In the genomic region with DNA sequence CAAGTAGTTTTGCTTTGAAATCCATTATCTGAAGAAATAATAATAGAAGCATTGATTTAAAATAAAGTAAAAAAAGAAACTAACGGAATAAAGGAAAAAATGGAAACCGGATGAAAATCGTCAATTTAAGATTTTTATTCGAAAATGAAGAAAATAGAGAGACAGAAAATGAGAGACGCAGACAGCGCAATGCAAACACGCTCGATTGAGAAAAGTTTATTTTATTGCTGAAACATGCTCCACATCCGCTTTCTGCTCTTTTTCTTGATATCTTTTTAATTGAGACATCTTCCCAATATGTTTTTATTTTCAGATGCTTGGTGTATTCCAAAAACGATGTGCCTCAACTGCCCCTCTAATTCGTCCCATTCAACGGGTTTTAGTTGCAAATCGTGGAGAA, we compare ENCODE assay signal across 7 worm cellular contexts.
TF ChIP-seq lines count a peak whose summit lies in the region.

TSS of gene prp-18 (minus strand) at position 127 of the 400 bp plus-strand sequence.
TSS of gene mccc-1 (plus strand) at position 314 of the 400 bp plus-strand sequence.

TF ChIP-seq in whole organism, L1 larva, 84 proteins besides CTCF, POLR2A, EP300 and RAD21 (continues in another document):
- peak; percentile 48 for TF ChIP-seq dsc-1 (tag; optimal IDR thresholded peaks at IDR 0.05; lab: Kevin White, UChicago)
- TF ChIP-seq mep-1 (tag; optimal IDR thresholded peaks at IDR 0.05; lab: Kevin White, UChicago) = peak; percentile 74
- TF ChIP-seq elt-2 (tag; optimal IDR thresholded peaks at IDR 0.05; lab: Kevin White, UChicago) = no peak
- TF ChIP-seq egl-13 (tag; optimal IDR thresholded peaks at IDR 0.05; lab: Kevin White, UChicago) = no peak
- TF ChIP-seq lsy-2 (tag; optimal IDR thresholded peaks at IDR 0.05; lab: Kevin White, UChicago) = peak in 1 of 2 experiments; percentile 57
- no peak for TF ChIP-seq vab-15 (tag; optimal IDR thresholded peaks at IDR 0.05; lab: Kevin White, UChicago)
- TF ChIP-seq snu-23 (GFP tag; optimal IDR thresholded peaks at IDR 0.05; lab: Kevin White, UChicago) = peak; percentile 61
- TF ChIP-seq nhr-90 (tag; optimal IDR thresholded peaks at IDR 0.05; lab: Kevin White, UChicago; ENCODE audit: poor library complexity) = no peak
- no peak for TF ChIP-seq fkh-8 (tag; optimal IDR thresholded peaks at IDR 0.05; lab: Kevin White, UChicago)
- TF ChIP-seq C34B4.2 (tag; optimal IDR thresholded peaks at IDR 0.05; lab: Kevin White, UChicago) = no peak
- TF ChIP-seq skn-1 (tag; optimal IDR thresholded peaks at IDR 0.05; lab: Kevin White, UChicago) = peak; percentile 28
- TF ChIP-seq fkh-10 (GFP tag; optimal IDR thresholded peaks at IDR 0.05; lab: Kevin White, UChicago) = peak; percentile 8

TF ChIP-seq in whole organism, L2 larva, 48 proteins besides CTCF, POLR2A, EP300 and RAD21 (continues in another document):
- TF ChIP-seq crh-2 (tag; optimal IDR thresholded peaks at IDR 0.05; lab: Kevin White, UChicago) (peak; percentile 60), unc-62 (GFP tag; optimal IDR thresholded peaks at IDR 0.05; lab: Kevin White, UChicago) (no peak), nhr-6 (tag; optimal IDR thresholded peaks at IDR 0.05; lab: Kevin White, UChicago) (no peak), unc-55 (GFP tag; optimal IDR thresholded peaks at IDR 0.05; lab: Kevin White, UChicago) (peak; percentile 82), ztf-4 (tag; optimal IDR thresholded peaks at IDR 0.05; lab: Kevin White, UChicago) (no peak), ceh-82 (tag; optimal IDR thresholded peaks at IDR 0.05; lab: Kevin White, UChicago) (no peak), nhr-129 (tag; optimal IDR thresholded peaks at IDR 0.05; lab: Kevin White, UChicago) (peak; percentile 51), sem-4 (tag; optimal IDR thresholded peaks at IDR 0.05; lab: Kevin White, UChicago) (peak; percentile 11), lin-39 (tag; optimal IDR thresholded peaks at IDR 0.05; lab: Kevin White, UChicago) (no peak), fos-1 (tag; optimal IDR thresholded peaks at IDR 0.05; lab: Kevin White, UChicago) (peak; percentile 47), nhr-23 (tag; optimal IDR thresholded peaks at IDR 0.05; lab: Kevin White, UChicago) (no peak), nhr-77 (tag; optimal IDR thresholded peaks at IDR 0.05; lab: Kevin White, UChicago) (no peak), C34F6.9 (tag; optimal IDR thresholded peaks at IDR 0.05; lab: Kevin White, UChicago) (peak; percentile 90)

TF ChIP-seq in whole organism, L3 larva, 47 proteins besides CTCF, POLR2A, EP300 and RAD21 (continues in another document):
- TF ChIP-seq snpc-4 (tag; optimal IDR thresholded peaks at IDR 0.05; lab: Kevin White, UChicago) (peak; percentile 61), nhr-43 (tag; optimal IDR thresholded peaks at IDR 0.05; lab: Kevin White, UChicago; ENCODE audit: poor library complexity, severe bottlenecking) (no peak), elt-2 (tag; optimal IDR thresholded peaks at IDR 0.05; lab: Kevin White, UChicago) (peak; percentile 34), nhr-12 (tag; optimal IDR thresholded peaks at IDR 0.05; lab: Kevin White, UChicago) (no peak), zag-1 (tag; optimal IDR thresholded peaks at IDR 0.05; lab: Kevin White, UChicago) (no peak), lin-15B (tag; optimal IDR thresholded peaks at IDR 0.05; lab: Kevin White, UChicago) (peak; percentile 78), lin-39 (tag; optimal IDR thresholded peaks at IDR 0.05; lab: Kevin White, UChicago) (peak; percentile 59), hmg-11 (tag; optimal IDR thresholded peaks at IDR 0.05; lab: Kevin White, UChicago) (peak; percentile 19), jun-1 (tag; optimal IDR thresholded peaks at IDR 0.05; lab: Kevin White, UChicago) (no peak), skn-1 (tag; optimal IDR thresholded peaks at IDR 0.05; lab: Kevin White, UChicago) (no peak), daf-12 (tag; optimal IDR thresholded peaks at IDR 0.05; lab: Kevin White, UChicago) (no peak), elt-1 (tag; optimal IDR thresholded peaks at IDR 0.05; lab: Kevin White, UChicago) (no peak), lsy-12 (tag; optimal IDR thresholded peaks at IDR 0.05; lab: Kevin White, UChicago) (no peak)

TF ChIP-seq in whole organism, L4 larva, 104 proteins besides CTCF, POLR2A, EP300 and RAD21 (continues in another document):
- no peak for TF ChIP-seq ctbp-1 (GFP tag; IDR thresholded peaks at IDR 0.05; lab: Robert Waterston, UW)
- TF ChIP-seq F10B5.3 (tag; optimal IDR thresholded peaks at IDR 0.05; lab: Kevin White, UChicago) = no peak
- TF ChIP-seq nhr-28 (tag; optimal IDR thresholded peaks at IDR 0.05; lab: Kevin White, UChicago) = peak; percentile 4
- TF ChIP-seq F44E2.7 (GFP tag; IDR thresholded peaks at IDR 0.05; lab: Robert Waterston, UW) = no peak
- no peak for TF ChIP-seq daf-19 (GFP tag; conservative IDR thresholded peaks at IDR 0.05; lab: Robert Waterston, UW)
- no peak for TF ChIP-seq hif-1 (tag; optimal IDR thresholded peaks at IDR 0.05; lab: Kevin White, UChicago)
- TF ChIP-seq unc-39 (tag; optimal IDR thresholded peaks at IDR 0.05; lab: Kevin White, UChicago) = no peak
- no peak for TF ChIP-seq duxl-1 (tag; optimal IDR thresholded peaks at IDR 0.05; lab: Kevin White, UChicago; ENCODE audit: poor library complexity)
- no peak for TF ChIP-seq lir-3 (tag; optimal IDR thresholded peaks at IDR 0.05; lab: Kevin White, UChicago)
- TF ChIP-seq nhr-237 (tag; optimal IDR thresholded peaks at IDR 0.05; lab: Kevin White, UChicago) = no peak
- no peak for TF ChIP-seq daf-16 (GFP tag; optimal IDR thresholded peaks at IDR 0.05; lab: Kevin White, UChicago)
- TF ChIP-seq daf-16 (tag; optimal IDR thresholded peaks at IDR 0.05; lab: Kevin White, UChicago) = no peak
- TF ChIP-seq dve-1 (tag; optimal IDR thresholded peaks at IDR 0.05; lab: Kevin White, UChicago; ENCODE audit: insufficient read depth) = no peak
- TF ChIP-seq egl-27 (tag; optimal IDR thresholded peaks at IDR 0.05; lab: Kevin White, UChicago) = no peak

TF ChIP-seq in whole organism, late embryonic, 69 proteins besides CTCF, POLR2A, EP300 and RAD21:
- TF ChIP-seq unc-55 (GFP tag; optimal IDR thresholded peaks at IDR 0.05; lab: Kevin White, UChicago) (peak; percentile 28), ceh-31 (tag; optimal IDR thresholded peaks at IDR 0.05; lab: Kevin White, UChicago) (peak; percentile 44), ceh-48 (tag; optimal IDR thresholded peaks at IDR 0.05; lab: Kevin White, UChicago) (no peak), dve-1 (tag; optimal IDR thresholded peaks at IDR 0.05; lab: Kevin White, UChicago) (peak; percentile 2), lim-6 (tag; optimal IDR thresholded peaks at IDR 0.05; lab: Kevin White, UChicago) (no peak), nfya-1 (tag; optimal IDR thresholded peaks at IDR 0.05; lab: Kevin White, UChicago) (peak; percentile 16), unc-42 (tag; optimal IDR thresholded peaks at IDR 0.05; lab: Kevin White, UChicago) (peak; percentile 86)
TF ChIP-seq in whole organism, late embryonic: peak in this region for 5.

TF ChIP-seq in whole organism, mixed stage, embryonic, 35 proteins besides CTCF, POLR2A, EP300 and RAD21:
- peak; percentile 36 for TF ChIP-seq pha-4 (tag; optimal IDR thresholded peaks at IDR 0.05; lab: Kevin White, UChicago)
- no peak for TF ChIP-seq elt-1 (tag; optimal IDR thresholded peaks at IDR 0.05; lab: Kevin White, UChicago; ENCODE audit: borderline replicate concordance, insufficient read depth)
- peak; percentile 87 for TF ChIP-seq ces-1 (GFP tag; optimal IDR thresholded peaks at IDR 0.05; lab: Kevin White, UChicago)
- no peak for TF ChIP-seq flh-1 (GFP tag; optimal IDR thresholded peaks at IDR 0.05; lab: Kevin White, UChicago)
- TF ChIP-seq bed-3 (GFP tag; optimal IDR thresholded peaks at IDR 0.05; lab: Kevin White, UChicago) = no peak
- no peak for TF ChIP-seq nhr-28 (tag; optimal IDR thresholded peaks at IDR 0.05; lab: Kevin White, UChicago)
- peak; percentile 46 for TF ChIP-seq mep-1 (tag; optimal IDR thresholded peaks at IDR 0.05; lab: Kevin White, UChicago)
- no peak for TF ChIP-seq lsy-2 (tag; optimal IDR thresholded peaks at IDR 0.05; lab: Kevin White, UChicago)
- TF ChIP-seq snpc-4 (tag; optimal IDR thresholded peaks at IDR 0.05; lab: Kevin White, UChicago) = no peak
- no peak for TF ChIP-seq ceh-83 (GFP tag; optimal IDR thresholded peaks at IDR 0.05; lab: Kevin White, UChicago)

TF ChIP-seq in whole organism, young adult, 124 proteins besides CTCF, POLR2A, EP300 and RAD21 (continues in another document):
- peak; percentile 8 for TF ChIP-seq snpc-3.4 (tag; optimal IDR thresholded peaks at IDR 0.05; lab: Kevin White, UChicago)
- TF ChIP-seq madf-3 (GFP tag; IDR thresholded peaks at IDR 0.05; lab: Robert Waterston, UW) = no peak
- no peak for TF ChIP-seq cebp-2 (GFP tag; IDR thresholded peaks at IDR 0.05; lab: Robert Waterston, UW)
- TF ChIP-seq repo-1 (tag; optimal IDR thresholded peaks at IDR 0.05; lab: Kevin White, UChicago) = no peak
- no peak for TF ChIP-seq nhr-27 (tag; optimal IDR thresholded peaks at IDR 0.05; lab: Kevin White, UChicago)
- TF ChIP-seq attf-5 (GFP tag; optimal IDR thresholded peaks at IDR 0.05; lab: Kevin White, UChicago) = peak; percentile 25
- TF ChIP-seq tbx-9 (tag; optimal IDR thresholded peaks at IDR 0.05; lab: Kevin White, UChicago; ENCODE audit: borderline replicate concordance) = no peak
- no peak for TF ChIP-seq hlh-12 (tag; optimal IDR thresholded peaks at IDR 0.05; lab: Kevin White, UChicago)
- TF ChIP-seq mcd-1 (GFP tag; IDR thresholded peaks at IDR 0.05; lab: Robert Waterston, UW) = peak; percentile 89
- no peak for TF ChIP-seq F39B2.1 (GFP tag; IDR thresholded peaks at IDR 0.05; lab: Robert Waterston, UW)
- TF ChIP-seq unc-62 (GFP tag; optimal IDR thresholded peaks at IDR 0.05; lab: Kevin White, UChicago) = no peak
- TF ChIP-seq snpc-1.1 (tag; optimal IDR thresholded peaks at IDR 0.05; lab: Kevin White, UChicago; ENCODE audit: insufficient read depth) = no peak
- no peak for TF ChIP-seq K11D2.4 (GFP tag; IDR thresholded peaks at IDR 0.05; lab: Robert Waterston, UW)
- TF ChIP-seq F23B12.7 (tag; optimal IDR thresholded peaks at IDR 0.05; lab: Kevin White, UChicago; ENCODE audit: insufficient read depth) = peak; percentile 63
- no peak for TF ChIP-seq rpc-1 (optimal IDR thresholded peaks at IDR 0.05; lab: Kevin White, UChicago)
- TF ChIP-seq rpc-1 (tag; optimal IDR thresholded peaks at IDR 0.05; lab: Kevin White, UChicago) = no peak
- TF ChIP-seq egrh-3 (GFP tag; IDR thresholded peaks at IDR 0.05; lab: Robert Waterston, UW) = no peak
- no peak for TF ChIP-seq ztf-25 (GFP tag; IDR thresholded peaks at IDR 0.05; lab: Robert Waterston, UW)
- TF ChIP-seq hmg-1.2 (GFP tag; IDR thresholded peaks at IDR 0.05; lab: Robert Waterston, UW) = peak; percentile 77; the same call in 1 of the 2 replicates
- TF ChIP-seq unc-130 (GFP tag; optimal IDR thresholded peaks at IDR 0.05; lab: Kevin White, UChicago) = peak; percentile 2
- TF ChIP-seq efl-1 (GFP tag; optimal IDR thresholded peaks at IDR 0.05; lab: Kevin White, UChicago) = no peak
- TF ChIP-seq rcor-1 (GFP tag; IDR thresholded peaks at IDR 0.05; lab: Robert Waterston, UW) = peak; percentile 37; the same call in 1 of the 2 replicates
- no peak for TF ChIP-seq lin-40 (tag; optimal IDR thresholded peaks at IDR 0.05; lab: Kevin White, UChicago)
- TF ChIP-seq dox-1 (GFP tag; IDR thresholded peaks at IDR 0.05; lab: Robert Waterston, UW) = peak; percentile 50; the same call in 1 of the 2 replicates
- TF ChIP-seq nhr-80 (tag; optimal IDR thresholded peaks at IDR 0.05; lab: Kevin White, UChicago) = peak; percentile 33
